Fruit fly (Drosophila melanogaster) whole organism: Measurements from ENCODE around the gene UBL3.

Experiments used
- CG8478 ChIP-seq: fragments of >200 bp; optimal IDR thresholded peaks from 2 replicates; lab custom pipeline; 2018; ENCODE audit warnings: inconsistent platforms
- Dll ChIP-seq: fragments of >200 bp; optimal IDR thresholded peaks from 2 replicates; lab custom pipeline; 2017
- EcR ChIP-seq, 2 experiments: fragments of >200 bp; optimal IDR thresholded peaks; 2 replicates each; lab custom pipeline; 2017; ENCODE audit warnings: missing biosample characterization in 2 of 2, missing genetic modification characterization in 2 of 2, missing genetic modification reagents in 2 of 2
- pan ChIP-seq: fragments of >200 bp; optimal IDR thresholded peaks from 2 replicates; lab custom pipeline; 2017
- psq ChIP-seq: fragments of >200 bp; optimal IDR thresholded peaks from 2 replicates; lab custom pipeline; 2017
- usp ChIP-seq: fragments of >200 bp; optimal IDR thresholded peaks from 2 replicates; lab custom pipeline; 2017; ENCODE audit warnings: missing biosample characterization, missing genetic modification characterization, mixed read lengths

The UBL3 gene

dm6 chrX:15844139-15844538, 8.8 kb downstream of the UBL3 start, which contains the start of the genes ArgRS and CG8578:
ArgRS (minus strand) TSS chrX:15844145.
CG8578 (plus strand) TSS chrX:15844476.
- TF ChIP-seq psq (lab: Kevin White, UChicago) = no peak
- TF ChIP-seq EcR (GFP tag; optimal IDR thresholded peaks at IDR 0.05; lab: Kevin White, UChicago) = no peak
- no peak for TF ChIP-seq usp
- no peak for TF ChIP-seq pan (lab: Kevin White, UChicago)
- TF ChIP-seq Dll (lab: Kevin White, UChicago) = no peak
- no peak for TF ChIP-seq CG8478 (lab: Kevin White, UChicago)

dm6 chrX:15841346-15841745, 11.6 kb downstream of the UBL3 start:
- TF ChIP-seq psq (lab: Kevin White, UChicago) = no peak
- no peak for TF ChIP-seq Dll (lab: Kevin White, UChicago)
- no peak for TF ChIP-seq EcR (GFP tag; optimal IDR thresholded peaks at IDR 0.05; lab: Kevin White, UChicago)
- TF ChIP-seq CG8478 (lab: Kevin White, UChicago) = no peak
- no peak for TF ChIP-seq usp

dm6 chrX:15840003-15840402, 13.0 kb downstream of the UBL3 start:
- TF ChIP-seq Dll (lab: Kevin White, UChicago) (no peak), EcR (GFP tag; optimal IDR thresholded peaks at IDR 0.05; lab: Kevin White, UChicago) (no peak), CG8478 (lab: Kevin White, UChicago) (no peak), psq (lab: Kevin White, UChicago) (no peak), usp (no peak), pan (lab: Kevin White, UChicago) (no peak)

- TF ChIP-seq pan (lab: Kevin White, UChicago) = no peak
- TF ChIP-seq EcR (GFP tag; optimal IDR thresholded peaks at IDR 0.05; lab: Kevin White, UChicago) = no peak
- TF ChIP-seq usp = no peak
- TF ChIP-seq psq (lab: Kevin White, UChicago) = no peak
- no peak for TF ChIP-seq CG8478 (lab: Kevin White, UChicago)
- no peak for TF ChIP-seq Dll (lab: Kevin White, UChicago)
These were observed 15.4 kb downstream of the UBL3 start, which contains the start of gene CG8565 for dm6 chrX:15837530-15837929. CG8565 (plus strand) TSS chrX:15837830.

- TF ChIP-seq pan (lab: Kevin White, UChicago) (no peak), EcR (GFP tag; optimal IDR thresholded peaks at IDR 0.05; lab: Kevin White, UChicago) (no peak), usp (no peak), CG8478 (lab: Kevin White, UChicago) (no peak), Dll (lab: Kevin White, UChicago) (no peak), psq (lab: Kevin White, UChicago) (no peak)
These were observed 17.6 kb downstream of the UBL3 start, which contains the start of gene Chc for dm6 chrX:15835393-15835792. Chc (minus strand) TSS chrX:15835490.

dm6 chrX:15834594-15835236, 18.3 kb downstream of the UBL3 start:
- TF ChIP-seq Dll (lab: Kevin White, UChicago) (no peak), pan (lab: Kevin White, UChicago) (no peak), EcR (GFP tag; optimal IDR thresholded peaks at IDR 0.05; lab: Kevin White, UChicago) (no peak), psq (lab: Kevin White, UChicago) (no peak), usp (no peak), CG8478 (lab: Kevin White, UChicago) (no peak)

- no peak for TF ChIP-seq pan (lab: Kevin White, UChicago)
- no peak for TF ChIP-seq EcR (GFP tag; optimal IDR thresholded peaks at IDR 0.05; lab: Kevin White, UChicago)
- TF ChIP-seq CG8478 (lab: Kevin White, UChicago) = no peak
- no peak for TF ChIP-seq psq (lab: Kevin White, UChicago)
- TF ChIP-seq usp = no peak
- TF ChIP-seq Dll (lab: Kevin White, UChicago) = no peak
These were observed 19.0 kb downstream of the UBL3 start for dm6 chrX:15833957-15834356.

- TF ChIP-seq psq (lab: Kevin White, UChicago) = no peak
- no peak for TF ChIP-seq Dll (lab: Kevin White, UChicago)
These were observed 30.6 kb downstream of the UBL3 start for dm6 chrX:15822363-15822762.

dm6 chrX:15818608-15819184, 34.3 kb downstream of the UBL3 start:
- peak; percentile 67 for TF ChIP-seq pan (lab: Kevin White, UChicago)
- no peak for TF ChIP-seq Dll (lab: Kevin White, UChicago)

dm6 chrX:15817823-15818222, 35.2 kb downstream of the UBL3 start:
- TF ChIP-seq pan (lab: Kevin White, UChicago) (no peak), Dll (lab: Kevin White, UChicago) (no peak), usp (no peak), psq (lab: Kevin White, UChicago) (no peak), CG8478 (lab: Kevin White, UChicago) (no peak), EcR (GFP tag; optimal IDR thresholded peaks at IDR 0.05; lab: Kevin White, UChicago) (no peak)

- no peak for TF ChIP-seq pan (lab: Kevin White, UChicago)
- TF ChIP-seq psq (lab: Kevin White, UChicago) = no peak
- TF ChIP-seq EcR (GFP tag; optimal IDR thresholded peaks at IDR 0.05; lab: Kevin White, UChicago) = no peak
- no peak for TF ChIP-seq usp
- no peak for TF ChIP-seq CG8478 (lab: Kevin White, UChicago)
- no peak for TF ChIP-seq Dll (lab: Kevin White, UChicago)
These were observed 36.1 kb downstream of the UBL3 start for dm6 chrX:15816905-15817304.

- TF ChIP-seq psq (lab: Kevin White, UChicago) (no peak), usp (no peak), CG8478 (lab: Kevin White, UChicago) (no peak), Dll (lab: Kevin White, UChicago) (no peak), EcR (GFP tag; optimal IDR thresholded peaks at IDR 0.05; lab: Kevin White, UChicago) (no peak), pan (lab: Kevin White, UChicago) (no peak)
These were observed 36.8 kb downstream of the UBL3 start for dm6 chrX:15816127-15816526.
